Worm (Caenorhabditis elegans) whole organism, L4 larva: ENCODE measurements around the gene Y73F8A.22.

Experiments used
- F10B5.3 ChIP-seq: sonication (generic microtip); optimal IDR thresholded peaks from 2 replicates; lab custom pipeline; 2016; ENCODE audit warnings: mild to moderate bottlenecking, missing genetic modification characterization, missing compliant biosample characterization
- F44E2.7 ChIP-seq: fragments of 200-800 bp; sonication (Bioruptor generic); IDR thresholded peaks from 2 replicates; pipeline ENCODE4 v2.1.2; 2022; ENCODE audit warnings: missing genetic modification characterization, missing compliant biosample characterization
- ZK546.5 ChIP-seq, 2 experiments: sonication (generic microtip); optimal IDR thresholded peaks; 2 replicates each; lab custom pipeline; 2017; ENCODE audit warnings: missing biosample characterization in 2 of 2, missing genetic modification characterization in 2 of 2
- aly-2 ChIP-seq: sonication (generic microtip); optimal IDR thresholded peaks from 2 replicates; lab custom pipeline; 2018; ENCODE audit warnings: missing biosample characterization, missing genetic modification characterization
- ama-1 ChIP-seq: fragments of 150-350 bp; optimal IDR thresholded peaks from 2 replicates; lab custom pipeline; 2014; ENCODE audit warnings: inconsistent platforms, mixed read lengths
- ceh-20 ChIP-seq: fragments of 200-800 bp; sonication (Bioruptor generic); IDR thresholded peaks from 2 replicates; pipeline ENCODE4 v1.3.6; 2022; ENCODE audit warnings: missing genetic modification reagents, missing genetic modification characterization, missing compliant biosample characterization
- ceh-32 ChIP-seq: sonication (generic microtip); optimal IDR thresholded peaks from 2 replicates; lab custom pipeline; 2016; ENCODE audit warnings: mild to moderate bottlenecking, missing genetic modification characterization, missing compliant biosample characterization; ENCODE audit not compliant: poor library complexity
- ceh-62 ChIP-seq: sonication (generic microtip); optimal IDR thresholded peaks from 2 replicates; lab custom pipeline; 2017; ENCODE audit warnings: missing biosample characterization, missing genetic modification characterization
- ces-1 ChIP-seq: fragments of 150-350 bp; sonication (generic microtip); optimal IDR thresholded peaks from 4 replicates; lab custom pipeline; 2014; ENCODE audit warnings: missing biosample characterization, missing genetic modification reagents, missing genetic modification characterization
- ctbp-1 ChIP-seq: fragments of 200-800 bp; sonication (Bioruptor generic); IDR thresholded peaks from 2 replicates; pipeline ENCODE4 v1.3.6; 2022; ENCODE audit warnings: missing genetic modification reagents, missing genetic modification characterization, missing compliant biosample characterization
- daf-12 ChIP-seq: fragments of 150-350 bp; optimal IDR thresholded peaks from 2 replicates; lab custom pipeline; 2014; ENCODE audit warnings: missing biosample characterization, missing genetic modification reagents, missing genetic modification characterization
- daf-16 ChIP-seq, 3 experiments: sonication (generic microtip); optimal IDR thresholded peaks; 2 replicates each; lab custom pipeline; 2016 to 2017; ENCODE audit warnings: missing genetic modification characterization in 3 of 3, missing genetic modification reagents in 3 of 3, mild to moderate bottlenecking in 2 of 3, missing compliant biosample characterization in 2 of 3, missing biosample characterization in 1 of 3, moderate library complexity in 1 of 3
- daf-8 ChIP-seq: fragments of 200-800 bp; sonication (Bioruptor generic); IDR thresholded peaks from 2 replicates; pipeline ENCODE4 v1.3.6; 2022; ENCODE audit warnings: missing genetic modification characterization, missing compliant biosample characterization
- dmd-8 ChIP-seq: fragments of 200-800 bp; sonication (Bioruptor generic); IDR thresholded peaks from 2 replicates; pipeline ENCODE4 v1.3.6; 2022; ENCODE audit warnings: missing genetic modification characterization, missing compliant biosample characterization
- dpl-1 ChIP-seq: fragments of 150-350 bp; optimal IDR thresholded peaks from 2 replicates; lab custom pipeline; 2014; ENCODE audit warnings: missing biosample characterization, missing genetic modification reagents, missing genetic modification characterization
- duxl-1 ChIP-seq: sonication (generic microtip); optimal IDR thresholded peaks from 2 replicates; lab custom pipeline; 2016; ENCODE audit warnings: mild to moderate bottlenecking, missing genetic modification characterization, moderate library complexity, missing compliant biosample characterization; ENCODE audit not compliant: poor library complexity
- egl-27 ChIP-seq: sonication (generic microtip); optimal IDR thresholded peaks from 3 replicates; lab custom pipeline; 2017; ENCODE audit warnings: missing biosample characterization, missing genetic modification reagents, missing genetic modification characterization
- fkh-10 ChIP-seq: fragments of 150-350 bp; optimal IDR thresholded peaks from 2 replicates; lab custom pipeline; 2014; ENCODE audit warnings: missing biosample characterization, missing genetic modification reagents, missing genetic modification characterization
- fos-1 ChIP-seq: fragments of 150-350 bp; optimal IDR thresholded peaks from 2 replicates; lab custom pipeline; 2014; ENCODE audit warnings: missing biosample characterization, missing genetic modification characterization
- hlh-30 ChIP-seq: sonication (generic microtip); optimal IDR thresholded peaks from 2 replicates; lab custom pipeline; 2017; ENCODE audit warnings: antibody characterized with exemption, mild to moderate bottlenecking, missing genetic modification characterization, missing compliant biosample characterization; ENCODE audit not compliant: insufficient read depth
- hmg-1.1 ChIP-seq: fragments of 200-800 bp; sonication (Bioruptor generic); IDR thresholded peaks from 2 replicates; pipeline ENCODE4 v1.3.6; 2022; ENCODE audit warnings: missing genetic modification reagents, missing genetic modification characterization, missing compliant biosample characterization
- lin-1 ChIP-seq: fragments of 200-800 bp; sonication (Bioruptor generic); IDR thresholded peaks from 2 replicates; pipeline ENCODE4 v1.3.6; 2022; ENCODE audit warnings: missing genetic modification reagents, missing genetic modification characterization, missing compliant biosample characterization
- lin-13 ChIP-seq: fragments of 150-350 bp; optimal IDR thresholded peaks from 2 replicates; lab custom pipeline; 2014; ENCODE audit warnings: missing biosample characterization, missing genetic modification reagents, missing genetic modification characterization
- lin-15B ChIP-seq: fragments of 150-350 bp; sonication (generic microtip); optimal IDR thresholded peaks from 3 replicates; lab custom pipeline; 2014; ENCODE audit warnings: missing biosample characterization, missing genetic modification characterization
- lin-39 ChIP-seq: fragments of 150-350 bp; optimal IDR thresholded peaks from 2 replicates; lab custom pipeline; 2014; ENCODE audit warnings: missing biosample characterization, missing genetic modification reagents, missing genetic modification characterization
- lir-3 ChIP-seq: sonication (generic microtip); optimal IDR thresholded peaks from 2 replicates; lab custom pipeline; 2016; ENCODE audit warnings: mild to moderate bottlenecking, missing genetic modification characterization, missing compliant biosample characterization
- lsy-2 ChIP-seq, 2 experiments: fragments of 150-350 bp in 1 of 2; sonication (generic microtip) in 1 of 2; optimal IDR thresholded peaks; 2 replicates each; lab custom pipeline; 2014 to 2017; ENCODE audit warnings: missing biosample characterization in 2 of 2, missing genetic modification characterization in 2 of 2
- madf-5 ChIP-seq, 2 experiments: fragments of 200-800 bp; sonication (Bioruptor generic); IDR thresholded peaks; 2 replicates each; pipeline ENCODE4 v1.3.6; 2022; ENCODE audit warnings: missing compliant biosample characterization in 2 of 2, missing genetic modification characterization in 2 of 2
- madf-9 ChIP-seq: fragments of 200-800 bp; sonication (Bioruptor generic); conservative IDR thresholded peaks from 2 replicates; pipeline ENCODE4 v1.3.6; 2022; ENCODE audit warnings: missing genetic modification reagents, missing genetic modification characterization, missing compliant biosample characterization
- mdt-29 ChIP-seq: fragments of 200-800 bp; sonication (Bioruptor generic); IDR thresholded peaks from 2 replicates; pipeline ENCODE4 v1.3.6; 2022; ENCODE audit warnings: missing genetic modification reagents, missing genetic modification characterization, missing compliant biosample characterization
- mxl-2 ChIP-seq: fragments of 200-800 bp; sonication (Bioruptor generic); conservative IDR thresholded peaks from 2 replicates; pipeline ENCODE4 v1.3.6; 2022; ENCODE audit warnings: missing genetic modification reagents, missing genetic modification characterization, missing compliant biosample characterization
- nhr-11 ChIP-seq: fragments of 150-350 bp; optimal IDR thresholded peaks from 2 replicates; lab custom pipeline; 2014; ENCODE audit warnings: missing biosample characterization, missing genetic modification characterization
- nhr-237 ChIP-seq: sonication (generic microtip); optimal IDR thresholded peaks from 2 replicates; lab custom pipeline; 2017; ENCODE audit warnings: missing biosample characterization, missing genetic modification characterization
- nhr-42 ChIP-seq: fragments of 200-800 bp; sonication (Bioruptor generic); IDR thresholded peaks from 2 replicates; pipeline ENCODE4 v1.3.6; 2022; ENCODE audit warnings: missing genetic modification characterization, missing compliant biosample characterization
- nhr-76 ChIP-seq: fragments of 150-350 bp; optimal IDR thresholded peaks from 2 replicates; lab custom pipeline; 2014; ENCODE audit warnings: missing biosample characterization, missing genetic modification characterization
- pha-4 ChIP-seq, 2 experiments: fragments of 150-350 bp in 1 of 2; fragments of 200-800 bp in 1 of 2; sonication (Bioruptor generic) in 1 of 2; IDR thresholded peaks in 1 of 2; optimal IDR thresholded peaks in 1 of 2; 2 replicates each; pipeline versions ENCODE4 v1.3.6 to Lab custom; 2014 to 2022; ENCODE audit warnings: missing genetic modification characterization in 2 of 2, missing genetic modification reagents in 2 of 2, missing biosample characterization in 1 of 2, missing compliant biosample characterization in 1 of 2
- php-3 ChIP-seq: fragments of 200-800 bp; sonication (Bioruptor generic); IDR thresholded peaks from 2 replicates; pipeline ENCODE4 v1.3.6; 2022; ENCODE audit warnings: missing genetic modification reagents, missing genetic modification characterization, missing compliant biosample characterization
- sdz-12 ChIP-seq: fragments of 200-800 bp; sonication (Bioruptor generic); optimal IDR thresholded peaks from 2 replicates; lab custom pipeline; 2018; ENCODE audit warnings: mild to moderate bottlenecking, missing genetic modification characterization, missing compliant biosample characterization
- set-16 ChIP-seq: fragments of 200-800 bp; sonication (Bioruptor generic); IDR thresholded peaks from 2 replicates; pipeline ENCODE4 v1.3.6; 2022; ENCODE audit warnings: missing genetic modification reagents, missing genetic modification characterization, missing compliant biosample characterization
- spr-1 ChIP-seq: sonication (generic microtip); optimal IDR thresholded peaks from 2 replicates; lab custom pipeline; 2016; ENCODE audit warnings: mild to moderate bottlenecking, missing genetic modification characterization, missing compliant biosample characterization
- unc-130 ChIP-seq: sonication (generic microtip); optimal IDR thresholded peaks from 2 replicates; lab custom pipeline; 2016; ENCODE audit warnings: missing genetic modification reagents, missing genetic modification characterization, missing compliant biosample characterization
- unc-39 ChIP-seq: sonication (generic microtip); optimal IDR thresholded peaks from 2 replicates; lab custom pipeline; 2017; ENCODE audit warnings: missing biosample characterization, missing genetic modification characterization
- unc-62 ChIP-seq, 3 experiments: fragments of 150-350 bp in 1 of 3; sonication (generic microtip); optimal IDR thresholded peaks in 2 of 3; peaks in 1 of 3; 1 replicate in 1 of 3; 2 replicates in 2 of 3; lab custom pipeline; 2014 to 2017; ENCODE audit warnings: missing biosample characterization in 3 of 3, missing genetic modification characterization in 3 of 3, missing genetic modification reagents in 3 of 3, missing genotype in 1 of 3
- vab-7 ChIP-seq: fragments of 200-800 bp; sonication (Bioruptor generic); IDR thresholded peaks from 2 replicates; pipeline ENCODE4 v1.3.6; 2022; ENCODE audit warnings: missing genetic modification reagents, missing genetic modification characterization, missing compliant biosample characterization
- zfp-2 ChIP-seq: sonication (generic microtip); optimal IDR thresholded peaks from 2 replicates; lab custom pipeline; 2016; ENCODE audit warnings: mild to moderate bottlenecking, missing genetic modification characterization, missing compliant biosample characterization
- zip-2 ChIP-seq: fragments of 150-350 bp; optimal IDR thresholded peaks from 2 replicates; lab custom pipeline; 2014; ENCODE audit warnings: missing biosample characterization, missing genetic modification characterization
- ztf-11 ChIP-seq: fragments of 150-350 bp; optimal IDR thresholded peaks from 2 replicates; lab custom pipeline; 2014; ENCODE audit warnings: missing biosample characterization, missing genetic modification characterization
- ztf-7 ChIP-seq: fragments of 150-350 bp; optimal IDR thresholded peaks from 2 replicates; lab custom pipeline; 2014; ENCODE audit warnings: missing biosample characterization, missing genetic modification characterization

Gene Y73F8A.22

ce11 chrIV:15472387-15472859 is 31.2 kb upstream of the Y73F8A.22 start, which contains the start of gene Y73F8A.27 (continued):
- TF ChIP-seq spr-1 (tag; lab: Kevin White, UChicago) (peak; percentile 85), duxl-1 (tag; lab: Kevin White, UChicago) (peak; percentile 85), lin-39 (no peak), ztf-11 (tag; lab: Kevin White, UChicago) (no peak), daf-16 (GFP tag; optimal IDR thresholded peaks at IDR 0.05; lab: Kevin White, UChicago) (peak in 1 of 2 experiments; percentile 64), daf-16 (tag; optimal IDR thresholded peaks at IDR 0.05; lab: Kevin White, UChicago) (peak; percentile 87), nhr-237 (tag; lab: Kevin White, UChicago) (peak; percentile 23), fos-1 (tag; lab: Kevin White, UChicago) (no peak), hlh-30 (tag; lab: Kevin White, UChicago) (peak; percentile 71), lin-15B (peak; percentile 89), aly-2 (tag; lab: Kevin White, UChicago) (no peak), php-3 (peak; percentile 79; the same call in 1 of the 2 replicates), ces-1 (GFP tag; lab: Kevin White, UChicago) (no peak), F10B5.3 (peak; percentile 71), lin-1 (peak; percentile 55; the same call in 1 of the 2 replicates), set-16 (GFP tag; lab: Robert Waterston, UW) (no peak), lin-13 (GFP tag; lab: Kevin White, UChicago) (peak; percentile 90), unc-62 (GFP tag; optimal IDR thresholded peaks at IDR 0.05 in 1 of 2; lab: Kevin White, UChicago) (peak in 1 of 2 experiments; percentile 93), unc-62 (tag; optimal IDR thresholded peaks at IDR 0.05; lab: Kevin White, UChicago) (no peak), mxl-2 (GFP tag; lab: Robert Waterston, UW) (peak; percentile 29; the same call in 1 of the 2 replicates), ctbp-1 (peak; percentile 81), nhr-42 (peak; percentile 85)

- TF ChIP-seq ama-1 = peak; percentile 41
- 0 out of 2 replicates have a peak, but pooled peaks have one; percentile 27 for TF ChIP-seq F44E2.7 (GFP tag; lab: Robert Waterston, UW)
- no peak for TF ChIP-seq unc-39 (tag; lab: Kevin White, UChicago)
- peak; percentile 94 for TF ChIP-seq mdt-29 (GFP tag; lab: Robert Waterston, UW)
- TF ChIP-seq lir-3 (tag; lab: Kevin White, UChicago) = peak; percentile 56
- TF ChIP-seq nhr-76 = no peak
- TF ChIP-seq lsy-2 (tag; optimal IDR thresholded peaks at IDR 0.05; lab: Kevin White, UChicago) = peak; percentile 84 to 96
- no peak for TF ChIP-seq daf-8 (GFP tag; lab: Robert Waterston, UW)
- no peak for TF ChIP-seq ztf-11 (tag; lab: Kevin White, UChicago)
- no peak for TF ChIP-seq ceh-62 (tag; lab: Kevin White, UChicago)
- no peak for TF ChIP-seq nhr-237 (tag; lab: Kevin White, UChicago)
- no peak for TF ChIP-seq lin-39
- TF ChIP-seq madf-9 (GFP tag; lab: Robert Waterston, UW) = peak; percentile 90
- no peak for TF ChIP-seq aly-2 (tag; lab: Kevin White, UChicago)
- TF ChIP-seq ces-1 (GFP tag; lab: Kevin White, UChicago) = no peak
- TF ChIP-seq vab-7 (GFP tag; lab: Robert Waterston, UW) = peak; percentile 80
- TF ChIP-seq set-16 (GFP tag; lab: Robert Waterston, UW) = 0 out of 2 replicates have a peak, but pooled peaks have one; percentile 12
- TF ChIP-seq unc-130 (GFP tag; lab: Kevin White, UChicago) = peak; percentile 65
- peak; percentile 82 for TF ChIP-seq zip-2
- TF ChIP-seq madf-5 (GFP tag; IDR thresholded peaks at IDR 0.05; lab: Robert Waterston, UW) = no peak
- peak; percentile 90; the same call in 1 of the 2 replicates for TF ChIP-seq pha-4 (GFP tag; IDR thresholded peaks at IDR 0.05; lab: Robert Waterston, UW)
- TF ChIP-seq pha-4 (tag; optimal IDR thresholded peaks at IDR 0.05; lab: Kevin White, UChicago) = peak; percentile 97
- peak; percentile 69 for TF ChIP-seq zfp-2 (tag; lab: Kevin White, UChicago)
- TF ChIP-seq ceh-20 (GFP tag; lab: Robert Waterston, UW) = peak; percentile 98
- peak in 1 of 2 experiments; percentile 43 for TF ChIP-seq ZK546.5 (tag; optimal IDR thresholded peaks at IDR 0.05; lab: Kevin White, UChicago)
- peak; percentile 74 for TF ChIP-seq ztf-7
- TF ChIP-seq ceh-32 (tag; lab: Kevin White, UChicago) = peak; percentile 70
- peak; percentile 96 for TF ChIP-seq hmg-1.1 (GFP tag; lab: Robert Waterston, UW)
- no peak for TF ChIP-seq daf-12 (tag; lab: Kevin White, UChicago)
- peak; percentile 74; the same call in 1 of the 2 replicates for TF ChIP-seq dmd-8 (GFP tag; lab: Robert Waterston, UW)
- TF ChIP-seq sdz-12 = no peak
- peak; percentile 95 for TF ChIP-seq fkh-10 (GFP tag; lab: Kevin White, UChicago)
- TF ChIP-seq egl-27 = no peak
- peak; percentile 90 for TF ChIP-seq dpl-1
- peak; percentile 93 for TF ChIP-seq nhr-11 (tag; lab: Kevin White, UChicago)
These were observed 30.2 kb upstream of the Y73F8A.22 start, which contains the start of gene ntl-11 for ce11 chrIV:15471430-15471829. TSS of gene ntl-11 (minus strand) at chrIV:15471495.
